Fruit fly (Drosophila melanogaster) whole organism, embryonic: ENCODE results near the gene Cad96Cb.

Source experiments
- ATbp ChIP-seq: fragments of 200-800 bp; sonication (Bioruptor generic); optimal IDR thresholded peaks from 2 replicates; lab custom pipeline; 2017; ENCODE audit warnings: missing biosample characterization, mild to moderate bottlenecking, missing genetic modification characterization, missing genetic modification reagents
- Abd-B ChIP-seq: fragments of 200-800 bp; sonication (Bioruptor generic); optimal IDR thresholded peaks from 2 replicates; lab custom pipeline; 2018; ENCODE audit warnings: missing biosample characterization, mild to moderate bottlenecking, missing genetic modification characterization, moderate library complexity
- Ada2b ChIP-seq: fragments of 200-800 bp; sonication (Bioruptor generic); IDR thresholded peaks from 2 replicates; pipeline ENCODE4 v1.3.6; 2022; ENCODE audit warnings: missing biosample characterization, missing genetic modification characterization
- Atf6 ChIP-seq: fragments of 200-800 bp; sonication (Bioruptor generic); IDR thresholded peaks from 2 replicates; pipeline ENCODE4 v1.3.6; 2022; ENCODE audit warnings: missing biosample characterization, missing genetic modification characterization
- CG11456 ChIP-seq: fragments of 200-800 bp; sonication (Bioruptor generic); IDR thresholded peaks from 3 replicates; pipeline ENCODE4 v1.3.6; 2022; ENCODE audit warnings: missing biosample characterization, missing genetic modification characterization
- CG12219 ChIP-seq: fragments of 200-800 bp; sonication (Bioruptor generic); optimal IDR thresholded peaks from 3 replicates; lab custom pipeline; 2018; ENCODE audit warnings: missing biosample characterization, mild to moderate bottlenecking, missing genetic modification characterization
- CG13424 ChIP-seq: fragments of 200-800 bp; sonication (Bioruptor generic); optimal IDR thresholded peaks from 2 replicates; lab custom pipeline; 2019; ENCODE audit warnings: missing biosample characterization, mild to moderate bottlenecking, missing genetic modification characterization, moderate library complexity
- CG13624 ChIP-seq: fragments of 200-800 bp; sonication (Bioruptor generic); optimal IDR thresholded peaks from 2 replicates; lab custom pipeline; 2016; ENCODE audit warnings: missing biosample characterization, missing genetic modification characterization
- CG14965 ChIP-seq: fragments of 200-800 bp; sonication (Bioruptor generic); optimal IDR thresholded peaks from 2 replicates; lab custom pipeline; 2016; ENCODE audit warnings: missing biosample characterization, missing genetic modification characterization, borderline replicate concordance
- CG17359 ChIP-seq: fragments of 200-800 bp; sonication (Bioruptor generic); optimal IDR thresholded peaks from 3 replicates; lab custom pipeline; 2018; ENCODE audit warnings: missing biosample characterization, mild to moderate bottlenecking, missing genetic modification characterization, moderate library complexity
- CG2116 ChIP-seq: fragments of 200-800 bp; sonication (Bioruptor generic); optimal IDR thresholded peaks from 3 replicates; lab custom pipeline; 2018; ENCODE audit warnings: missing biosample characterization, mild to moderate bottlenecking, missing genetic modification characterization
- CG2678 ChIP-seq: fragments of 200-800 bp; sonication (Bioruptor generic); optimal IDR thresholded peaks from 3 replicates; lab custom pipeline; 2019; ENCODE audit warnings: missing biosample characterization, mild to moderate bottlenecking, missing genetic modification characterization, moderate library complexity
- CG2712 ChIP-seq: fragments of 200-800 bp; optimal IDR thresholded peaks from 3 replicates; lab custom pipeline; 2019; ENCODE audit warnings: missing biosample characterization, mild to moderate bottlenecking, missing genetic modification characterization, moderate library complexity
- CG3065 ChIP-seq: fragments of 200-800 bp; sonication (Bioruptor generic); optimal IDR thresholded peaks from 2 replicates; lab custom pipeline; 2016; ENCODE audit warnings: missing biosample characterization, missing genetic modification characterization
- CG5180 ChIP-seq: fragments of 200-800 bp; sonication (Bioruptor generic); optimal IDR thresholded peaks from 3 replicates; lab custom pipeline; 2017; ENCODE audit warnings: missing biosample characterization, missing genetic modification characterization, mild to moderate bottlenecking, moderate library complexity, missing genetic modification reagents
- CG7745 ChIP-seq: fragments of 200-800 bp; sonication (Bioruptor generic); optimal IDR thresholded peaks from 2 replicates; lab custom pipeline; 2018; ENCODE audit warnings: missing biosample characterization, mild to moderate bottlenecking, missing genetic modification characterization, moderate library complexity
- CG8290 ChIP-seq, 3 experiments: fragments of 200-800 bp; sonication (Bioruptor generic); optimal IDR thresholded peaks; 2 replicates each; lab custom pipeline; 2016 to 2019; ENCODE audit warnings: missing biosample characterization in 3 of 3, missing genetic modification characterization in 3 of 3, mild to moderate bottlenecking in 2 of 3, moderate library complexity in 1 of 3
- Chrac-16 ChIP-seq: fragments of 200-800 bp; sonication (Bioruptor generic); optimal IDR thresholded peaks from 3 replicates; lab custom pipeline; 2016; ENCODE audit warnings: missing biosample characterization, missing genetic modification characterization
- Doc3 ChIP-seq: fragments of 200-800 bp; sonication (Bioruptor generic); IDR thresholded peaks from 3 replicates; pipeline ENCODE4 v1.3.6; 2022; ENCODE audit warnings: missing biosample characterization, missing genetic modification characterization; ENCODE audit not compliant: partially characterized antibody
- Fer1 ChIP-seq: fragments of 200-800 bp; sonication (Bioruptor generic); optimal IDR thresholded peaks from 2 replicates; lab custom pipeline; 2017; ENCODE audit warnings: missing biosample characterization, mild to moderate bottlenecking, missing genetic modification characterization
- Hey ChIP-seq: fragments of 200-800 bp; sonication (Bioruptor generic); optimal IDR thresholded peaks from 3 replicates; lab custom pipeline; 2018; ENCODE audit warnings: missing biosample characterization, mild to moderate bottlenecking, missing genetic modification characterization
- MESR4 ChIP-seq: fragments of 200-800 bp; sonication (Bioruptor generic); optimal IDR thresholded peaks from 2 replicates; lab custom pipeline; 2018; ENCODE audit warnings: missing biosample characterization, mild to moderate bottlenecking, missing genetic modification characterization, moderate library complexity
- MTF-1 ChIP-seq: fragments of 200-800 bp; sonication (Bioruptor generic); optimal IDR thresholded peaks from 2 replicates; lab custom pipeline; 2018; ENCODE audit warnings: missing biosample characterization, mild to moderate bottlenecking, missing genetic modification characterization, borderline replicate concordance
- Med ChIP-seq: fragments of 200-800 bp; sonication (Bioruptor generic); peaks from one replicate; lab custom pipeline; 2016; ENCODE audit warnings: missing biosample characterization, missing genetic modification characterization, mild to moderate bottlenecking, inconsistent platforms, moderate library complexity
- Mes4 ChIP-seq: fragments of 200-800 bp; sonication (Bioruptor generic); optimal IDR thresholded peaks from 2 replicates; lab custom pipeline; 2016; ENCODE audit warnings: missing biosample characterization, missing genetic modification characterization
- Pdp1 ChIP-seq, 2 experiments: fragments of 200-800 bp; sonication (Bioruptor generic); optimal IDR thresholded peaks; 3 replicates each; lab custom pipeline; 2016; ENCODE audit warnings: missing biosample characterization in 2 of 2, missing genetic modification characterization in 2 of 2, mild to moderate bottlenecking in 1 of 2, moderate library complexity in 1 of 2
- Ptx1 ChIP-seq: fragments of 200-800 bp; sonication (Bioruptor generic); IDR thresholded peaks from 2 replicates; pipeline ENCODE4 v1.3.6; 2022; ENCODE audit warnings: missing biosample characterization, missing genetic modification characterization
- ab ChIP-seq: fragments of 200-800 bp; sonication (Bioruptor generic); optimal IDR thresholded peaks from 2 replicates; lab custom pipeline; 2016; ENCODE audit warnings: missing biosample characterization, missing genetic modification characterization
- abd-A ChIP-seq: fragments of 200-800 bp; sonication (Bioruptor generic); optimal IDR thresholded peaks from 3 replicates; lab custom pipeline; 2019; ENCODE audit warnings: missing biosample characterization, mild to moderate bottlenecking, missing genetic modification characterization, moderate library complexity
- al ChIP-seq: fragments of 200-800 bp; sonication (Bioruptor generic); IDR thresholded peaks from 2 replicates; pipeline ENCODE4 v1.3.6; 2022; ENCODE audit warnings: missing biosample characterization, missing genetic modification characterization
- amos ChIP-seq: fragments of 200-800 bp; sonication (Bioruptor generic); IDR thresholded peaks from 2 replicates; pipeline ENCODE4 v1.3.6; 2022; ENCODE audit warnings: missing biosample characterization, missing genetic modification characterization; ENCODE audit not compliant: partially characterized antibody
- dm ChIP-seq: fragments of 200-800 bp; sonication (Bioruptor generic); optimal IDR thresholded peaks from 3 replicates; lab custom pipeline; 2016; ENCODE audit warnings: missing biosample characterization, missing genetic modification characterization
- fd102C ChIP-seq: fragments of 200-800 bp; sonication (Bioruptor generic); optimal IDR thresholded peaks from 2 replicates; lab custom pipeline; 2018; ENCODE audit warnings: missing biosample characterization, mild to moderate bottlenecking, missing genetic modification characterization, moderate library complexity
- gfzf ChIP-seq: fragments of 200-800 bp; sonication (Bioruptor generic); optimal IDR thresholded peaks from 2 replicates; lab custom pipeline; 2016; ENCODE audit warnings: missing biosample characterization, mild to moderate bottlenecking, missing genetic modification characterization, moderate library complexity
- grn ChIP-seq: fragments of 200-800 bp; sonication (Bioruptor generic); optimal IDR thresholded peaks from 3 replicates; lab custom pipeline; 2017; ENCODE audit warnings: missing biosample characterization, missing genetic modification characterization
- gro ChIP-seq: fragments of 200-800 bp; sonication (Bioruptor generic); optimal IDR thresholded peaks from 2 replicates; lab custom pipeline; 2016; ENCODE audit warnings: missing biosample characterization, missing genetic modification characterization
- gsb-n ChIP-seq: fragments of 200-800 bp; sonication (Bioruptor generic); optimal IDR thresholded peaks from 3 replicates; lab custom pipeline; 2018; ENCODE audit warnings: missing biosample characterization, mild to moderate bottlenecking, missing genetic modification characterization
- inv ChIP-seq: fragments of 200-800 bp; sonication (Bioruptor generic); IDR thresholded peaks from 2 replicates; pipeline ENCODE4 v1.3.6; 2022; ENCODE audit warnings: missing biosample characterization, missing genetic modification characterization; ENCODE audit not compliant: partially characterized antibody
- kah ChIP-seq: fragments of 200-800 bp; sonication (Bioruptor generic); optimal IDR thresholded peaks from 2 replicates; lab custom pipeline; 2018; ENCODE audit warnings: missing biosample characterization, mild to moderate bottlenecking, missing genetic modification characterization
- lilli ChIP-seq: fragments of 200-800 bp; sonication (Bioruptor generic); optimal IDR thresholded peaks from 3 replicates; lab custom pipeline; 2016; ENCODE audit warnings: missing biosample characterization, missing genetic modification characterization
- mam ChIP-seq: fragments of 200-800 bp; sonication (Bioruptor generic); optimal IDR thresholded peaks from 3 replicates; lab custom pipeline; 2016; ENCODE audit warnings: missing biosample characterization, missing genetic modification characterization
- pzg ChIP-seq: fragments of 200-800 bp; sonication (Bioruptor generic); optimal IDR thresholded peaks from 3 replicates; lab custom pipeline; 2018; ENCODE audit warnings: missing biosample characterization, mild to moderate bottlenecking, missing genetic modification characterization, moderate library complexity
- sd ChIP-seq: fragments of 200-800 bp; sonication (Bioruptor generic); optimal IDR thresholded peaks from 3 replicates; lab custom pipeline; 2018; ENCODE audit warnings: missing biosample characterization, mild to moderate bottlenecking, missing genetic modification characterization, moderate library complexity
- seq ChIP-seq: fragments of 200-800 bp; sonication (Bioruptor generic); IDR thresholded peaks from 2 replicates; pipeline ENCODE4 v1.3.6; 2022; ENCODE audit warnings: missing biosample characterization, missing genetic modification characterization
- slou ChIP-seq: fragments of 200-800 bp; sonication (Bioruptor generic); optimal IDR thresholded peaks from 3 replicates; lab custom pipeline; 2016; ENCODE audit warnings: missing biosample characterization, missing genetic modification characterization
- tin ChIP-seq: fragments of 200-800 bp; sonication (Bioruptor generic); optimal IDR thresholded peaks from 3 replicates; lab custom pipeline; 2016; ENCODE audit warnings: missing biosample characterization, missing genetic modification characterization
- vfl ChIP-seq: fragments of 200-800 bp; sonication (Bioruptor generic); optimal IDR thresholded peaks from 2 replicates; lab custom pipeline; 2016; ENCODE audit warnings: missing biosample characterization, missing genetic modification characterization
- yki ChIP-seq: fragments of >200 bp; optimal IDR thresholded peaks from 3 replicates; lab custom pipeline; 2018

The Cad96Cb gene

dm6 chr3R:25183484-25184442, 48.4 kb downstream of the Cad96Cb start, which contains the start of gene dan (continued):
- TF ChIP-seq Ptx1 (GFP tag; lab: Robert Waterston, UW) (no peak), seq (no peak), ATbp (peak; percentile 12), dm (GFP tag; lab: Kevin White, UChicago) (no peak), pzg (GFP tag; lab: Kevin White, UChicago) (no peak), Atf6 (GFP tag; lab: Robert Waterston, UW) (no peak), CG2116 (GFP tag; lab: Kevin White, UChicago) (no peak), Abd-B (GFP tag; lab: Kevin White, UChicago) (peak; percentile 8), CG17359 (tag; lab: Kevin White, UChicago) (no peak), MESR4 (no peak), fd102C (GFP tag; lab: Kevin White, UChicago) (peak; percentile 75), tin (GFP tag; lab: Kevin White, UChicago) (no peak), Med (GFP tag; lab: Kevin White, UChicago) (no peak), CG3065 (GFP tag; lab: Kevin White, UChicago) (no peak), Doc3 (no peak), lilli (GFP tag; lab: Kevin White, UChicago) (no peak), CG5180 (GFP tag; lab: Kevin White, UChicago) (peak; percentile 7), vfl (GFP tag; lab: Kevin White, UChicago) (no peak), CG12219 (GFP tag; lab: Kevin White, UChicago) (no peak), mam (GFP tag; lab: Kevin White, UChicago) (no peak), gro (GFP tag; lab: Kevin White, UChicago) (no peak), amos (no peak), slou (GFP tag; lab: Kevin White, UChicago) (no peak), MTF-1 (GFP tag; lab: Kevin White, UChicago) (no peak), Pdp1 (GFP tag; optimal IDR thresholded peaks at IDR 0.05; lab: Kevin White, UChicago) (peak in 1 of 2 experiments; percentile 5), yki (lab: Kevin White, UChicago) (peak; percentile 8), sd (tag; lab: Kevin White, UChicago) (no peak), kah (GFP tag; lab: Kevin White, UChicago) (no peak), Hey (tag; lab: Kevin White, UChicago) (no peak), CG14965 (GFP tag; lab: Kevin White, UChicago) (no peak), Mes4 (GFP tag; lab: Kevin White, UChicago) (no peak), CG7745 (no peak), CG13424 (tag; lab: Kevin White, UChicago) (peak; percentile 61), CG2712 (tag; lab: Kevin White, UChicago) (peak; percentile 66), al (no peak), Chrac-16 (GFP tag; lab: Kevin White, UChicago) (peak; percentile 14), CG2678 (peak; percentile 68), CG11456 (GFP tag; lab: Robert Waterston, UW) (no peak), inv (GFP tag; lab: Robert Waterston, UW) (no peak), gsb-n (peak; percentile 43), ab (GFP tag; lab: Kevin White, UChicago) (no peak), CG13624 (GFP tag; lab: Kevin White, UChicago) (no peak), Fer1 (GFP tag; lab: Kevin White, UChicago) (peak; percentile 6), abd-A (tag; lab: Kevin White, UChicago) (no peak), gfzf (no peak), Ada2b (no peak), grn (no peak), CG8290 (GFP tag; optimal IDR thresholded peaks at IDR 0.05; lab: Kevin White, UChicago) (no peak), CG8290 (tag; optimal IDR thresholded peaks at IDR 0.05; lab: Kevin White, UChicago) (no peak)
